Worm (Caenorhabditis elegans) whole organism, L3 larva: Measurements from ENCODE around the gene hrg-7.

ENCODE experiments used
- ama-1 ChIP-seq: fragments of 150-350 bp; optimal IDR thresholded peaks from 2 replicates; lab custom pipeline; 2018
- ceh-82 ChIP-seq: fragments of 150-350 bp; optimal IDR thresholded peaks from 2 replicates; lab custom pipeline; 2014; ENCODE audit warnings: missing biosample characterization, missing genetic modification characterization
- elt-3 ChIP-seq, 3 experiments: fragments of 150-350 bp in 1 of 3; sonication (generic microtip) in 2 of 3; optimal IDR thresholded peaks; 2 replicates in 2 of 3; 4 replicates in 1 of 3; lab custom pipeline; 2014 to 2017; ENCODE audit warnings: missing biosample characterization in 3 of 3, missing genetic modification characterization in 3 of 3
- nhr-11 ChIP-seq: fragments of 150-350 bp; optimal IDR thresholded peaks from 2 replicates; lab custom pipeline; 2014; ENCODE audit warnings: missing biosample characterization, missing genetic modification characterization
- nhr-67 ChIP-seq: fragments of 150-350 bp; optimal IDR thresholded peaks from 2 replicates; lab custom pipeline; 2014; ENCODE audit warnings: missing biosample characterization, missing genetic modification characterization
- pqm-1 ChIP-seq: fragments of 150-350 bp; optimal IDR thresholded peaks from 2 replicates; lab custom pipeline; 2017; ENCODE audit warnings: missing biosample characterization, missing genetic modification characterization, inconsistent platforms
- unc-62 ChIP-seq: fragments of 150-350 bp; sonication (generic microtip); optimal IDR thresholded peaks from 4 replicates; lab custom pipeline; 2014; ENCODE audit warnings: missing biosample characterization, missing genetic modification reagents, missing genetic modification characterization
- zag-1 ChIP-seq: fragments of 150-350 bp; optimal IDR thresholded peaks from 2 replicates; lab custom pipeline; 2014; ENCODE audit warnings: missing biosample characterization, missing genetic modification characterization

DNA sequence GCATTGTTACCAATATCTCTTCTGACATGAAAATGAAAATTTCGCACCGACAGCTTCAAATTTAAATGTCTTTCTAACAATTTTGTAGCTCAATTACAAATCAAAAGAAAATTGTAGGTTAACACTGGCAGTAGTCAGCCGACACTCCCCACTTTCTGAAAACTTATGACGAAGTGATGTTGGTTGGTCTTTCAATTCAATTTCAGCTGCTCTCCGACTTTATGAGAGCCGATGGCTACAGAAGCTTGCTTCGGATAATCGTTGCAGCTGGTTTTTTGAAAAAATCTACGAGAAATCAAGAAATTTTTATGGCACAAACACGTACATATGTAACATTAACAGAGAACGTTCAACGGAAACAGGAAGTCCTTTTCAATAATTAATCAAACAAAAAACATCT, 43.0 kb downstream of the hrg-7 start, which contains the start of gene sre-20:
- TF ChIP-seq ama-1 (lab: Kevin White, UChicago) (no peak), nhr-67 (tag; lab: Kevin White, UChicago) (no peak), unc-62 (GFP tag; lab: Kevin White, UChicago) (no peak), nhr-11 (tag; lab: Kevin White, UChicago) (no peak), ceh-82 (no peak), pqm-1 (no peak), elt-3 (tag; optimal IDR thresholded peaks at IDR 0.05; lab: Kevin White, UChicago) (no peak), zag-1 (no peak)
